Worm (Caenorhabditis elegans): ENCODE measurements around the gene K08C7.1.

DNA sequence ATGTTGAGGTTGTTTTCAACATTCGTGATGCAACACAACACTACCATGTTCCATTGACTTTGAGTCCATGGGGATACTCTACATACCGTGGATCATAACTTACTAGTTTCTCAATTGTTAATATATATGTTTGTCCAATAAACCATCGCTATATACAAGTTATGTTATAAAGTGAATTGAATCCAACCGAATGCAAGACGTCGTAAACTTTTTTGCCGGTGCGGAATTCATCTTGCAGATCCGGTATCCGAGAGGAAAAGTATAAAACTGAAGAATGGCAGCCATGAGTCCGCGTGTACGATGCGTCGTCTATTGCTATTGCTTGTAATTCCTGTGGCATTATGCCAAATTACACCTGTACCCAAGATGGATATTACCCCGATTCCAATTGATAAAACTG is 48.3 kb upstream of the K08C7.1 start, which contains the start of gene R09H10.6:
- TF ChIP-seq mab-5 (tag; optimal IDR thresholded peaks at IDR 0.05): no peak
- no peak for TF ChIP-seq ztf-11 (tag; optimal IDR thresholded peaks at IDR 0.05)
- no peak for TF ChIP-seq sptf-1 (tag; optimal IDR thresholded peaks at IDR 0.05)
- no peak for TF ChIP-seq unc-62 (GFP tag; optimal IDR thresholded peaks at IDR 0.05)
- TF ChIP-seq elt-3 (tag; optimal IDR thresholded peaks at IDR 0.05): no peak
- no peak for TF ChIP-seq pha-4 (tag; optimal IDR thresholded peaks at IDR 0.05)
- TF ChIP-seq drap-1 (GFP tag; optimal IDR thresholded peaks at IDR 0.05): no peak
- TF ChIP-seq unc-39 (tag; optimal IDR thresholded peaks at IDR 0.05): no peak
- TF ChIP-seq ces-1 (GFP tag; optimal IDR thresholded peaks at IDR 0.05): no peak
- TF ChIP-seq nhr-28 (tag; optimal IDR thresholded peaks at IDR 0.05): no peak
- no peak for TF ChIP-seq mep-1 (tag; optimal IDR thresholded peaks at IDR 0.05)
- no peak for TF ChIP-seq lin-13 (tag; optimal IDR thresholded peaks at IDR 0.05)
- TF ChIP-seq nhr-12 (tag; optimal IDR thresholded peaks at IDR 0.05): no peak
- TF ChIP-seq zip-8 (tag; optimal IDR thresholded peaks at IDR 0.05): no peak

All from whole organism, mixed stage, embryonic.